Worm (Caenorhabditis elegans): ENCODE data around the gene coq-2.

DNA sequence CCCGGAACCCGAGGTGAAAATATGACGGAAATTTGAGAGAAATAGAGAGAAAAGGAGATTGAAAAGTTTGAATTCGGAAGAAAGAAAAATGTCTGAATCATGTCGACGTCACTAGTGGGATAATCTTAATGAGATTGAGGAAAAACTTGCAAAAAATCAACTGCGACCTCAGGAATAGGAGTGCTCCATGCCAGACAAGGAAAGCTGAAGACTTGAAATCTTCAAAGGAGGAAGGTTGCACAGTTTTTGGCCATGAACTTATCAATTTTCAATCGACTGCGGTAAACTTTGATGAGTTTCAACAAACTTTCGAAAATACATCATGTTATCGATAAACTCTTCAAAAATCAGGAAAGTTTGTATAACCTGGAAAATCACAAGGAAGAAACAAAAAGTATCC is 23.4 kb upstream of the coq-2 start, which contains the start of gene pdf-1:
- TF ChIP-seq nfya-1 (tag; optimal IDR thresholded peaks at IDR 0.05) (no peak), ttx-3 (tag; optimal IDR thresholded peaks at IDR 0.05) (no peak), hlh-13 (GFP tag; optimal IDR thresholded peaks at IDR 0.05) (no peak), unc-42 (tag; optimal IDR thresholded peaks at IDR 0.05) (no peak)

Measured in whole organism, late embryonic.